Worm (Caenorhabditis elegans): Measurements from ENCODE around the gene C37E2.3.
A peak's percentile ranks its signal among the peaks of the same experiment; 100 is the strongest.

The C37E2.3 gene

ce11 chrX:14164234-14164633 is 16.0 kb upstream of the C37E2.3 start, which contains the start of gene vha-20 (continued):
- no peak for TF ChIP-seq ztf-28 (GFP tag; IDR thresholded peaks at IDR 0.05)
- no peak for TF ChIP-seq lin-54 (GFP tag; optimal IDR thresholded peaks at IDR 0.05)
- TF ChIP-seq mxl-1 (tag; optimal IDR thresholded peaks at IDR 0.05) = no peak
- TF ChIP-seq D2030.7 (GFP tag; IDR thresholded peaks at IDR 0.05) = no peak
- no peak for TF ChIP-seq nfyb-1 (GFP tag; IDR thresholded peaks at IDR 0.05)
- peak; percentile 33; the same call in 1 of the 2 replicates for TF ChIP-seq mcd-1 (GFP tag; IDR thresholded peaks at IDR 0.05)
- no peak for TF ChIP-seq ceh-79 (tag; optimal IDR thresholded peaks at IDR 0.05)
- TF ChIP-seq zfh-2 (GFP tag; conservative IDR thresholded peaks at IDR 0.05) = 0 out of 2 replicates have a peak, but pooled peaks have one; percentile 8
- 0 out of 2 replicates have a peak, but pooled peaks have one; percentile 19 for TF ChIP-seq egl-44 (GFP tag; IDR thresholded peaks at IDR 0.05)
- no peak for TF ChIP-seq hrde-1 (tag; optimal IDR thresholded peaks at IDR 0.05; ENCODE audit: borderline replicate concordance)
- TF ChIP-seq nfya-2 (GFP tag; IDR thresholded peaks at IDR 0.05) = no peak
- no peak for TF ChIP-seq rec-8 (tag; optimal IDR thresholded peaks at IDR 0.05)
- no peak for TF ChIP-seq snpc-4 (GFP tag; optimal IDR thresholded peaks at IDR 0.05)
- peak in 1 of 4 experiments; percentile 8 for TF ChIP-seq snpc-4 (tag; optimal IDR thresholded peaks at IDR 0.05)
- TF ChIP-seq madf-6 (GFP tag; IDR thresholded peaks at IDR 0.05) = no peak
- 0 out of 2 replicates have a peak, but pooled peaks have one; percentile 6 for TF ChIP-seq Y95B8A.8 (GFP tag; IDR thresholded peaks at IDR 0.05)
- TF ChIP-seq sdz-38 (tag; optimal IDR thresholded peaks at IDR 0.05) = no peak
- no peak for TF ChIP-seq F39B2.1 (GFP tag; IDR thresholded peaks at IDR 0.05)
- TF ChIP-seq madf-3 (GFP tag; IDR thresholded peaks at IDR 0.05) = no peak
- no peak for TF ChIP-seq attf-5 (GFP tag; optimal IDR thresholded peaks at IDR 0.05)
- TF ChIP-seq pbrm-1 (GFP tag; IDR thresholded peaks at IDR 0.05) = no peak
- TF ChIP-seq F37B4.10 (GFP tag; IDR thresholded peaks at IDR 0.05) = no peak
- TF ChIP-seq lin-26 (GFP tag; IDR thresholded peaks at IDR 0.05) = no peak
- TF ChIP-seq chd-7 (tag; optimal IDR thresholded peaks at IDR 0.05) = peak; percentile 55
- TF ChIP-seq xnd-1 (tag; optimal IDR thresholded peaks at IDR 0.05) = no peak
- peak; percentile 25 for TF ChIP-seq zim-3 (tag; optimal IDR thresholded peaks at IDR 0.05)
- no peak for TF ChIP-seq cebp-1 (GFP tag; IDR thresholded peaks at IDR 0.05)
- TF ChIP-seq cebp-1 (tag; optimal IDR thresholded peaks at IDR 0.05) = peak; percentile 13
- TF ChIP-seq ztf-3 (GFP tag; optimal IDR thresholded peaks at IDR 0.05) = no peak
- TF ChIP-seq F52B5.7 (tag; optimal IDR thresholded peaks at IDR 0.05) = peak; percentile 13
- TF ChIP-seq attf-6 (GFP tag; IDR thresholded peaks at IDR 0.05) = no peak
- no peak for TF ChIP-seq aptf-3 (GFP tag; IDR thresholded peaks at IDR 0.05)
- TF ChIP-seq nhr-120 (GFP tag; IDR thresholded peaks at IDR 0.05) = no peak
- TF ChIP-seq ceh-27 (GFP tag; optimal IDR thresholded peaks at IDR 0.05) = no peak
- TF ChIP-seq Y56A3A.18 (GFP tag; IDR thresholded peaks at IDR 0.05) = peak; percentile 25; the same call in 1 of the 2 replicates
- TF ChIP-seq tbx-9 (tag; optimal IDR thresholded peaks at IDR 0.05; ENCODE audit: borderline replicate concordance) = no peak
- no peak; the same call in 1 of the 2 replicates for TF ChIP-seq C06A6.2 (GFP tag; conservative IDR thresholded peaks at IDR 0.05)
- peak; percentile 35; the same call in 1 of the 2 replicates for TF ChIP-seq B0336.3 (GFP tag; IDR thresholded peaks at IDR 0.05)
- TF ChIP-seq let-607 (tag; optimal IDR thresholded peaks at IDR 0.05) = peak in 1 of 2 experiments; percentile 16
- no peak for TF ChIP-seq F49E8.2 (tag; optimal IDR thresholded peaks at IDR 0.05; ENCODE audit: insufficient read depth)
- no peak for TF ChIP-seq egrh-3 (GFP tag; IDR thresholded peaks at IDR 0.05)
- TF ChIP-seq fkh-3 (tag; optimal IDR thresholded peaks at IDR 0.05) = no peak
- TF ChIP-seq K12H6.12 (tag; optimal IDR thresholded peaks at IDR 0.05) = no peak
- TF ChIP-seq ztf-6 (GFP tag; IDR thresholded peaks at IDR 0.05) = no peak
- no peak for TF ChIP-seq F10E7.11 (tag; optimal IDR thresholded peaks at IDR 0.05)
- TF ChIP-seq unc-62 (GFP tag; optimal IDR thresholded peaks at IDR 0.05) = no peak
- no peak for TF ChIP-seq snpc-3.4 (tag; optimal IDR thresholded peaks at IDR 0.05)
- TF ChIP-seq K11D2.4 (GFP tag; IDR thresholded peaks at IDR 0.05) = no peak
- no peak for TF ChIP-seq dpl-1 (GFP tag; optimal IDR thresholded peaks at IDR 0.05)

Data from whole organism, young adult.